Fruit fly (Drosophila melanogaster) whole organism, embryonic: Measurements from ENCODE around the gene Ythdf.

Experiments
- ATbp ChIP-seq: fragments of 200-800 bp; sonication (Bioruptor generic); optimal IDR thresholded peaks from 2 replicates; lab custom pipeline; 2017; ENCODE audit warnings: missing biosample characterization, mild to moderate bottlenecking, missing genetic modification characterization, missing genetic modification reagents
- CG10267 ChIP-seq: fragments of 200-800 bp; sonication (Bioruptor generic); optimal IDR thresholded peaks from 2 replicates; lab custom pipeline; 2018; ENCODE audit warnings: missing biosample characterization, mild to moderate bottlenecking, missing genetic modification characterization, moderate library complexity
- CG11723 ChIP-seq: fragments of 200-800 bp; sonication (Bioruptor generic); optimal IDR thresholded peaks from 2 replicates; lab custom pipeline; 2017; ENCODE audit warnings: missing biosample characterization, mild to moderate bottlenecking, missing genetic modification characterization
- CG12391 ChIP-seq: fragments of 200-800 bp; sonication (Bioruptor generic); optimal IDR thresholded peaks from 3 replicates; lab custom pipeline; 2018; ENCODE audit warnings: missing biosample characterization, mild to moderate bottlenecking, missing genetic modification characterization, moderate library complexity
- CG14441 ChIP-seq: fragments of 200-800 bp; sonication (Bioruptor generic); IDR thresholded peaks from 2 replicates; pipeline ENCODE4 v1.3.6; 2022; ENCODE audit warnings: missing biosample characterization, missing genetic modification characterization
- CG15696 ChIP-seq: fragments of 200-800 bp; sonication (Bioruptor generic); optimal IDR thresholded peaks from 2 replicates; lab custom pipeline; 2019; ENCODE audit warnings: missing biosample characterization, mild to moderate bottlenecking, missing genetic modification characterization, moderate library complexity
- CG17328 ChIP-seq: fragments of 200-800 bp; sonication (Bioruptor generic); IDR thresholded peaks from 2 replicates; pipeline ENCODE4 v1.3.6; 2022; ENCODE audit warnings: missing biosample characterization, missing genetic modification characterization
- CG34422 ChIP-seq: fragments of 200-800 bp; sonication (Bioruptor generic); IDR thresholded peaks from 3 replicates; pipeline ENCODE4 v1.3.6; 2022; ENCODE audit warnings: missing biosample characterization, missing genetic modification characterization
- CG3995 ChIP-seq: fragments of 200-800 bp; sonication (Bioruptor generic); optimal IDR thresholded peaks from 3 replicates; lab custom pipeline; 2016; ENCODE audit warnings: missing biosample characterization, missing genetic modification characterization
- CG4360 ChIP-seq: fragments of 200-800 bp; sonication (Bioruptor generic); IDR thresholded peaks from 2 replicates; pipeline ENCODE4 v1.3.6; 2022; ENCODE audit warnings: missing biosample characterization, missing genetic modification characterization
- CG4617 ChIP-seq: fragments of 200-800 bp; sonication (Bioruptor generic); optimal IDR thresholded peaks from 3 replicates; lab custom pipeline; 2016; ENCODE audit warnings: missing biosample characterization, missing genetic modification characterization, borderline replicate concordance
- CG4730 ChIP-seq: fragments of 200-800 bp; sonication (Bioruptor generic); IDR thresholded peaks from 2 replicates; pipeline ENCODE4 v1.3.6; 2022; ENCODE audit warnings: missing biosample characterization, missing genetic modification characterization
- CG5245 ChIP-seq: fragments of 200-800 bp; sonication (Bioruptor generic); optimal IDR thresholded peaks from 3 replicates; lab custom pipeline; 2016; ENCODE audit warnings: missing biosample characterization, missing genetic modification characterization
- CG6175 ChIP-seq: fragments of 200-800 bp; sonication (Bioruptor generic); IDR thresholded peaks from 3 replicates; pipeline ENCODE4 v1.3.6; 2022; ENCODE audit warnings: missing biosample characterization, missing genetic modification characterization
- CG6254 ChIP-seq: fragments of 200-800 bp; sonication (Bioruptor generic); optimal IDR thresholded peaks from 3 replicates; lab custom pipeline; 2017; ENCODE audit warnings: mild to moderate bottlenecking, missing biosample characterization, missing genetic modification reagents, missing genetic modification characterization
- CG6813 ChIP-seq: fragments of 200-800 bp; sonication (Bioruptor generic); optimal IDR thresholded peaks from 2 replicates; lab custom pipeline; 2017; ENCODE audit warnings: missing biosample characterization, missing genetic modification characterization, mild to moderate bottlenecking, moderate library complexity, missing genetic modification reagents
- CG7357 ChIP-seq: fragments of 200-800 bp; sonication (Bioruptor generic); IDR thresholded peaks from 3 replicates; pipeline ENCODE4 v1.3.6; 2022; ENCODE audit warnings: missing biosample characterization, missing genetic modification characterization
- CG7372 ChIP-seq: fragments of 200-800 bp; sonication (Bioruptor generic); IDR thresholded peaks from 2 replicates; pipeline ENCODE4 v1.3.6; 2022; ENCODE audit warnings: missing biosample characterization, missing genetic modification characterization
- CG7928 ChIP-seq: fragments of 200-800 bp; sonication (Bioruptor generic); optimal IDR thresholded peaks from 2 replicates; lab custom pipeline; 2017; ENCODE audit warnings: missing biosample characterization, mild to moderate bottlenecking, missing genetic modification characterization
- CG7963 ChIP-seq: fragments of 200-800 bp; sonication (Bioruptor generic); IDR thresholded peaks from 3 replicates; pipeline ENCODE4 v1.3.6; 2022; ENCODE audit warnings: missing biosample characterization, missing genetic modification characterization; ENCODE audit not compliant: partially characterized antibody
- CG8478 ChIP-seq: fragments of >200 bp; optimal IDR thresholded peaks from 2 replicates; lab custom pipeline; 2018
- Dad ChIP-seq: fragments of 200-800 bp; sonication (Bioruptor generic); optimal IDR thresholded peaks from 3 replicates; lab custom pipeline; 2016; ENCODE audit warnings: missing biosample characterization, missing genetic modification characterization
- Dbx ChIP-seq: fragments of 200-800 bp; sonication (Bioruptor generic); IDR thresholded peaks from 3 replicates; pipeline ENCODE4 v1.3.6; 2022; ENCODE audit warnings: missing biosample characterization, missing genetic modification characterization
- Deaf1 ChIP-seq: fragments of 200-800 bp; optimal IDR thresholded peaks from 3 replicates; lab custom pipeline; 2019; ENCODE audit warnings: missing biosample characterization, mild to moderate bottlenecking, missing genetic modification characterization, moderate library complexity
- Dfd ChIP-seq, 2 experiments: fragments of >200 bp; optimal IDR thresholded peaks; 2 replicates each; lab custom pipeline; 2017; ENCODE audit warnings: missing biosample characterization in 2 of 2, missing genetic modification characterization in 2 of 2
- E2f2 ChIP-seq: fragments of 200-800 bp; sonication (Bioruptor generic); IDR thresholded peaks from 2 replicates; pipeline ENCODE4 v1.3.6; 2022; ENCODE audit warnings: missing biosample characterization, missing genetic modification characterization
- Ets97D ChIP-seq: fragments of 200-800 bp; sonication (Bioruptor generic); optimal IDR thresholded peaks from 3 replicates; lab custom pipeline; 2016; ENCODE audit warnings: missing biosample characterization, missing genetic modification characterization
- Gsc ChIP-seq: fragments of 200-800 bp; sonication (Bioruptor generic); IDR thresholded peaks from 2 replicates; pipeline ENCODE4 v1.3.6; 2022; ENCODE audit warnings: missing biosample characterization, missing genetic modification characterization
- Gug ChIP-seq: fragments of 200-800 bp; sonication (Bioruptor generic); IDR thresholded peaks from 4 replicates; pipeline ENCODE4 v1.3.6; 2022; ENCODE audit warnings: missing biosample characterization, missing genetic modification characterization
- H2.0 ChIP-seq: fragments of 200-800 bp; sonication (Bioruptor generic); IDR thresholded peaks from 2 replicates; pipeline ENCODE4 v1.3.6; 2022; ENCODE audit warnings: missing biosample characterization, missing genetic modification characterization
- Hr51 ChIP-seq, 2 experiments: fragments of 200-800 bp; sonication (Bioruptor generic); optimal IDR thresholded peaks; 2 replicates in 1 of 2; 3 replicates in 1 of 2; lab custom pipeline; 2016 to 2018; ENCODE audit warnings: missing biosample characterization in 2 of 2, missing genetic modification characterization in 2 of 2, mild to moderate bottlenecking in 1 of 2, moderate library complexity in 1 of 2
- Lpt ChIP-seq: fragments of >200 bp; optimal IDR thresholded peaks from 2 replicates; lab custom pipeline; 2018; ENCODE audit warnings: missing biosample characterization, missing genetic modification characterization
- Nf-YC ChIP-seq: fragments of 200-800 bp; optimal IDR thresholded peaks from 3 replicates; lab custom pipeline; 2019; ENCODE audit warnings: missing biosample characterization, mild to moderate bottlenecking, missing genetic modification characterization, moderate library complexity
- Six4 ChIP-seq: fragments of 200-800 bp; sonication (Bioruptor generic); optimal IDR thresholded peaks from 2 replicates; lab custom pipeline; 2016; ENCODE audit warnings: missing biosample characterization, missing genetic modification characterization
- Sox102F ChIP-seq: fragments of 200-800 bp; sonication (Bioruptor generic); optimal IDR thresholded peaks from 2 replicates; lab custom pipeline; 2018; ENCODE audit warnings: missing biosample characterization, mild to moderate bottlenecking, missing genetic modification characterization, moderate library complexity
- Sry-β ChIP-seq: fragments of 200-800 bp; sonication (Bioruptor generic); optimal IDR thresholded peaks from 2 replicates; lab custom pipeline; 2018; ENCODE audit warnings: missing biosample characterization, mild to moderate bottlenecking, missing genetic modification characterization, moderate library complexity
- Taf1 ChIP-seq: fragments of 200-800 bp; sonication (Bioruptor generic); IDR thresholded peaks from 2 replicates; pipeline ENCODE4 v1.3.6; 2022; ENCODE audit warnings: missing biosample characterization, missing genetic modification characterization
- Trl ChIP-seq, 3 experiments: fragments of >200 bp in 2 of 3; fragments of 200-800 bp in 1 of 3; sonication (Bioruptor generic) in 1 of 3; optimal IDR thresholded peaks; 2 replicates in 1 of 3; 3 replicates in 2 of 3; lab custom pipeline; 2016 to 2017; ENCODE audit warnings: missing biosample characterization in 1 of 3, missing genetic modification characterization in 1 of 3
- YL-1 ChIP-seq: fragments of 200-800 bp; sonication (Bioruptor generic); optimal IDR thresholded peaks from 3 replicates; lab custom pipeline; 2017; ENCODE audit warnings: missing biosample characterization, mild to moderate bottlenecking, missing genetic modification characterization
- abd-A ChIP-seq: fragments of 200-800 bp; sonication (Bioruptor generic); optimal IDR thresholded peaks from 3 replicates; lab custom pipeline; 2019; ENCODE audit warnings: missing biosample characterization, mild to moderate bottlenecking, missing genetic modification characterization, moderate library complexity
- dmrt11E ChIP-seq: fragments of 200-800 bp; sonication (Bioruptor generic); optimal IDR thresholded peaks from 3 replicates; lab custom pipeline; 2018; ENCODE audit warnings: missing biosample characterization, mild to moderate bottlenecking, missing genetic modification characterization, moderate library complexity
- dpn ChIP-seq, 2 experiments: fragments of 200-800 bp; sonication (Bioruptor generic); optimal IDR thresholded peaks; 3 replicates each; lab custom pipeline; 2016; ENCODE audit warnings: missing biosample characterization in 2 of 2, missing genetic modification characterization in 2 of 2
- fd64A ChIP-seq: fragments of 200-800 bp; sonication (Bioruptor generic); optimal IDR thresholded peaks from 3 replicates; lab custom pipeline; 2018; ENCODE audit warnings: missing biosample characterization, mild to moderate bottlenecking, missing genetic modification characterization
- ftz-f1 ChIP-seq: fragments of 200-800 bp; sonication (Bioruptor generic); optimal IDR thresholded peaks from 2 replicates; lab custom pipeline; 2016; ENCODE audit warnings: missing biosample characterization, missing genetic modification characterization
- gce ChIP-seq: fragments of 200-800 bp; sonication (Bioruptor generic); IDR thresholded peaks from 3 replicates; pipeline ENCODE4 v1.3.6; 2022; ENCODE audit warnings: missing biosample characterization, missing genetic modification characterization
- gem ChIP-seq: fragments of 200-800 bp; sonication (Bioruptor generic); optimal IDR thresholded peaks from 2 replicates; lab custom pipeline; 2019; ENCODE audit warnings: missing biosample characterization, mild to moderate bottlenecking, missing genetic modification characterization, moderate library complexity
- grau ChIP-seq: fragments of 200-800 bp; optimal IDR thresholded peaks from 3 replicates; lab custom pipeline; 2019; ENCODE audit warnings: missing biosample characterization, mild to moderate bottlenecking, missing genetic modification characterization, moderate library complexity
- gsb-n ChIP-seq: fragments of 200-800 bp; sonication (Bioruptor generic); optimal IDR thresholded peaks from 3 replicates; lab custom pipeline; 2018; ENCODE audit warnings: missing biosample characterization, mild to moderate bottlenecking, missing genetic modification characterization
- pfk ChIP-seq: fragments of 200-800 bp; sonication (Bioruptor generic); optimal IDR thresholded peaks from 2 replicates; lab custom pipeline; 2018; ENCODE audit warnings: missing biosample characterization, mild to moderate bottlenecking, missing genetic modification characterization, moderate library complexity
- salm ChIP-seq: fragments of 200-800 bp; sonication (Bioruptor generic); optimal IDR thresholded peaks from 2 replicates; lab custom pipeline; 2018; ENCODE audit warnings: missing biosample characterization, mild to moderate bottlenecking, missing genetic modification characterization
- sima ChIP-seq: fragments of 200-800 bp; sonication (Bioruptor generic); optimal IDR thresholded peaks from 2 replicates; lab custom pipeline; 2016; ENCODE audit warnings: missing biosample characterization, missing genetic modification characterization
- tx ChIP-seq: fragments of 200-800 bp; sonication (Bioruptor generic); optimal IDR thresholded peaks from 2 replicates; lab custom pipeline; 2016; ENCODE audit warnings: missing biosample characterization, missing genetic modification characterization

Ythdf gene

DNA sequence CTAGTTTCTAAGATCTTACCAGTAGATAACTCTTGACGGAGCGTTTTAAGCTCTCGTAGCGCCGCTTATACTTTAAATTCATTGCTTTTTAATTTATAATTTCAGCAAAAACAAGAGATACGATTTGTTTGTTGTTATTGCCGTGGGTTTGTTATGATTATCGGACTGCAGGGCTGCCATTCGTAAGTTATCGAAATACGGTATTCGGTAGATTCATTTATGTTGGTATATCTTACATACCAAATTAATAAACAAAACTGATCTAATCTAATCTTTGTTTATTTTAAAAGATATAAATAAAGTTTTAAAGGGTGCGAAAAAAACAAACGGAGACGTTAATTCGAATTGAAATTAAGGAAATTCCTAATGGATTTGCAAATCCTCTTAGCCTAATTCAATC lies 17.0 kb upstream of the Ythdf start, which contains the start of the genes CG31111 and stac (continued):
- TF ChIP-seq E2f2 (GFP tag; lab: Robert Waterston, UW) (no peak), ftz-f1 (no peak), gem (tag; lab: Kevin White, UChicago) (no peak), salm (tag; lab: Kevin White, UChicago) (no peak), dpn (GFP tag; optimal IDR thresholded peaks at IDR 0.05; lab: Kevin White, UChicago) (no peak), Taf1 (GFP tag; lab: Robert Waterston, UW) (no peak), Gsc (GFP tag; lab: Robert Waterston, UW) (no peak), CG6254 (GFP tag; lab: Kevin White, UChicago) (no peak), CG4617 (peak; percentile 4), Dad (GFP tag; lab: Kevin White, UChicago) (no peak), Dfd (GFP tag; optimal IDR thresholded peaks at IDR 0.05; lab: Kevin White, UChicago) (no peak), CG7963 (GFP tag; lab: Robert Waterston, UW) (no peak), Gug (no peak), CG17328 (no peak), dmrt11E (tag; lab: Kevin White, UChicago) (no peak), CG11723 (GFP tag; lab: Kevin White, UChicago) (no peak), H2.0 (GFP tag; lab: Robert Waterston, UW) (no peak), CG12391 (tag; lab: Kevin White, UChicago) (no peak), Ets97D (GFP tag; lab: Kevin White, UChicago) (peak; percentile 40), Trl (optimal IDR thresholded peaks at IDR 0.05; lab: Kevin White, UChicago) (no peak), Trl (GFP tag; optimal IDR thresholded peaks at IDR 0.05; lab: Kevin White, UChicago) (no peak), Dbx (GFP tag; lab: Robert Waterston, UW) (no peak), Nf-YC (tag; lab: Kevin White, UChicago) (peak; percentile 5), Sry-β (GFP tag; lab: Kevin White, UChicago) (no peak), CG4360 (GFP tag; lab: Robert Waterston, UW) (peak; percentile 66; the same call in 1 of the 2 replicates), CG6813 (GFP tag; lab: Kevin White, UChicago) (no peak), tx (no peak), CG7372 (GFP tag; lab: Robert Waterston, UW) (no peak), CG5245 (GFP tag; lab: Kevin White, UChicago) (no peak), fd64A (GFP tag; lab: Kevin White, UChicago) (no peak), sima (no peak), Sox102F (GFP tag; lab: Kevin White, UChicago) (no peak), CG4730 (GFP tag; lab: Robert Waterston, UW) (no peak), CG7928 (GFP tag; lab: Kevin White, UChicago) (peak; percentile 8), ATbp (GFP tag; lab: Kevin White, UChicago) (no peak), grau (tag; lab: Kevin White, UChicago) (peak; percentile 14), CG3995 (GFP tag; lab: Kevin White, UChicago) (no peak), CG8478 (lab: Kevin White, UChicago) (no peak), gsb-n (tag; lab: Kevin White, UChicago) (no peak), CG7357 (GFP tag; lab: Robert Waterston, UW) (no peak), gce (GFP tag; lab: Robert Waterston, UW) (no peak), Deaf1 (no peak), CG15696 (tag; lab: Kevin White, UChicago) (no peak), YL-1 (GFP tag; lab: Kevin White, UChicago) (peak; percentile 38), pfk (GFP tag; lab: Kevin White, UChicago) (peak; percentile 44), Hr51 (GFP tag; optimal IDR thresholded peaks at IDR 0.05; lab: Kevin White, UChicago) (no peak), CG34422 (GFP tag; lab: Robert Waterston, UW) (no peak), CG10267 (tag; lab: Kevin White, UChicago) (peak; percentile 4), abd-A (tag; lab: Kevin White, UChicago) (no peak), Six4 (GFP tag; lab: Kevin White, UChicago) (no peak), CG14441 (GFP tag; lab: Robert Waterston, UW) (no peak), Lpt (GFP tag; lab: Kevin White, UChicago) (no peak), CG6175 (no peak)
